Worm (Caenorhabditis elegans): ENCODE results near the gene igdb-2.
A peak's percentile ranks its signal among the peaks of the same experiment; 100 is the strongest.

igdb-2 gene

DNA sequence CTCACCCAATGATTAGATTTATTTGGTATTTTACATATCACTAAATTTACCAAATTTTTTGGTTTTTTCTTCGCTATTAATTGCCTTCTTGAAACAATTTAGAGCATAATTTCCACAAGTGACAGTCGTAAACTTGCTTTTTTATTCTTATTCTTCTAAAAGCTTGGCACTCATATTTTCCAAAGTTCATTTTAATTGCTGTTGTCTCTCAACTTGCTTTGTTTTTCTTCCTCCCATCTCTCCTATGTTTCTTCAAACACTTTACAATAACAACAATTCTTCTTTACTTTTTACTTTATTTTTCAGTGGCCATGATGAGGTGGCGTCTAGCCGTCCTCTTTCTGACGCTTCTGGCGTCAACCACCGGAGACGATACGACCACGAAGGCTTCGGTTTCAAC, at the start of gene igdb-2:
Gene igdb-2, plus strand, starts transcription at position 301 of the 400 bp plus-strand sequence.
- TF ChIP-seq lin-13 (GFP tag; optimal IDR thresholded peaks at IDR 0.05) (no peak), ceh-82 (tag; optimal IDR thresholded peaks at IDR 0.05) (no peak), nhr-6 (tag; optimal IDR thresholded peaks at IDR 0.05) (no peak), mbf-1 (tag; optimal IDR thresholded peaks at IDR 0.05) (no peak), nhr-12 (tag; optimal IDR thresholded peaks at IDR 0.05) (no peak), ZK546.5 (tag; optimal IDR thresholded peaks at IDR 0.05) (no peak), nhr-11 (tag; optimal IDR thresholded peaks at IDR 0.05) (no peak), nhr-23 (tag; optimal IDR thresholded peaks at IDR 0.05) (no peak), blmp-1 (tag; optimal IDR thresholded peaks at IDR 0.05; ENCODE audit: insufficient read depth) (no peak), ama-1 (optimal IDR thresholded peaks at IDR 0.05) (no peak), mab-5 (tag; optimal IDR thresholded peaks at IDR 0.05) (no peak), skn-1 (tag; optimal IDR thresholded peaks at IDR 0.05) (no peak), lin-11 (tag; optimal IDR thresholded peaks at IDR 0.05) (no peak), nhr-77 (tag; optimal IDR thresholded peaks at IDR 0.05) (no peak), ztf-1 (GFP tag; conservative IDR thresholded peaks at IDR 0.05) (no peak), alr-1 (tag; optimal IDR thresholded peaks at IDR 0.05) (no peak)

DNA sequence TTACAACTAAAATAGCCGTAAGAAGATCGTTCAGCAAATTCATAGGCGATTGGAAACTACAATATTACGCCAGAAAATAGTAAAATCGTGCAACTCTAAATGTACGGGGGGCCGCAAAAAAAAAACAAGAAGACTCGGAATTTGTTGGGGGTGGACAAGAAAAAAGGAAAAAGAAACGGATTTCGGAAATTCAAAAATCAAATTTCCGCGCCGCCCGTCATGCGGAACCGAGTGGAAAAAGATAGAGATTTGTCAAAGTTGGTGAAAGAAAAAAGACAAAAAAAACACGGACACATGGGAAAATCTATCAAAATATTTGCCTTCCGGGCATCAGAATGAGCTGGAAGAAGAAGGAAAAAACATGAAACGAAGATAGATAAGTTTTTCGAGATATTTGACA, 49.2 kb upstream of the igdb-2 start:
- TF ChIP-seq nhr-10 (tag; optimal IDR thresholded peaks at IDR 0.05) (no peak), snpc-4 (tag; optimal IDR thresholded peaks at IDR 0.05) (no peak), nhr-6 (tag; optimal IDR thresholded peaks at IDR 0.05) (no peak), sma-9 (GFP tag; optimal IDR thresholded peaks at IDR 0.05) (peak; percentile 28), sma-9 (tag; optimal IDR thresholded peaks at IDR 0.05) (no peak), fos-1 (tag; optimal IDR thresholded peaks at IDR 0.05) (no peak), ceh-16 (tag; optimal IDR thresholded peaks at IDR 0.05) (no peak), gmeb-1 (tag; optimal IDR thresholded peaks at IDR 0.05) (no peak), unc-55 (GFP tag; optimal IDR thresholded peaks at IDR 0.05) (no peak), crh-2 (tag; optimal IDR thresholded peaks at IDR 0.05) (no peak)

DNA sequence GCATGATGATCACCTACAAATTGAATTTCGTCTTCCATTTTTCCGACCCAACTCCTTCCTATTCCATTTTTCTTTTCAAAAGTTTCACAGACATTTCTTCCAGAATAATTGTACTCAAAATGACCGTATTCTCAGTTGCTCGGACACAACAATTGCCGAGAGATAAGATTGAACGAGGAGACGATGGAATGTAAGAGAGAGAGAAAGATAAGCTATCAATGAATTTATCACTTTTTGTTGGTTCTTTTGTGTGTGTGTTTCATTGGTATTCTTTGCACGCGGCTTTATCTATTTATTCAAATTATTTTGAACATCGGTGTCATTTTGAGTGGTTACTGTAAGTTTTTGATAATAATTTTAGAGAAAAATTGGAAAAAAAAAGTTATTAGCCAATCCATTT, 48.0 kb upstream of the igdb-2 start, which contains the start of gene ugt-65:
Gene ugt-65, plus strand, starts transcription at position 229 of the 400 bp plus-strand sequence.
- TF ChIP-seq nhr-12 (tag; optimal IDR thresholded peaks at IDR 0.05) (no peak), peb-1 (tag; optimal IDR thresholded peaks at IDR 0.05) (no peak), Y55F3AM.14 (GFP tag; optimal IDR thresholded peaks at IDR 0.05) (no peak), snpc-4 (tag; optimal IDR thresholded peaks at IDR 0.05) (no peak), sem-4 (tag; optimal IDR thresholded peaks at IDR 0.05) (no peak), ceh-82 (tag; optimal IDR thresholded peaks at IDR 0.05) (no peak), ZK546.5 (tag; optimal IDR thresholded peaks at IDR 0.05) (no peak), mab-5 (tag; optimal IDR thresholded peaks at IDR 0.05) (no peak), crh-2 (tag; optimal IDR thresholded peaks at IDR 0.05) (peak; percentile 15), nhr-11 (tag; optimal IDR thresholded peaks at IDR 0.05) (no peak), ztf-4 (tag; optimal IDR thresholded peaks at IDR 0.05) (no peak), elt-3 (tag; optimal IDR thresholded peaks at IDR 0.05) (no peak), elt-1 (tag; optimal IDR thresholded peaks at IDR 0.05) (no peak), aly-2 (tag; optimal IDR thresholded peaks at IDR 0.05) (no peak), fos-1 (tag; optimal IDR thresholded peaks at IDR 0.05) (peak; percentile 71), egl-27 (tag; optimal IDR thresholded peaks at IDR 0.05) (no peak), ama-1 (optimal IDR thresholded peaks at IDR 0.05) (no peak), mdl-1 (tag; optimal IDR thresholded peaks at IDR 0.05) (no peak), gmeb-1 (tag; optimal IDR thresholded peaks at IDR 0.05) (no peak), C34F6.9 (tag; optimal IDR thresholded peaks at IDR 0.05) (no peak), F13H6.1 (tag; optimal IDR thresholded peaks at IDR 0.05) (peak; percentile 6), lin-13 (GFP tag; optimal IDR thresholded peaks at IDR 0.05) (no peak), sma-9 (GFP tag; optimal IDR thresholded peaks at IDR 0.05) (peak; percentile 86), sma-9 (tag; optimal IDR thresholded peaks at IDR 0.05) (no peak)

DNA sequence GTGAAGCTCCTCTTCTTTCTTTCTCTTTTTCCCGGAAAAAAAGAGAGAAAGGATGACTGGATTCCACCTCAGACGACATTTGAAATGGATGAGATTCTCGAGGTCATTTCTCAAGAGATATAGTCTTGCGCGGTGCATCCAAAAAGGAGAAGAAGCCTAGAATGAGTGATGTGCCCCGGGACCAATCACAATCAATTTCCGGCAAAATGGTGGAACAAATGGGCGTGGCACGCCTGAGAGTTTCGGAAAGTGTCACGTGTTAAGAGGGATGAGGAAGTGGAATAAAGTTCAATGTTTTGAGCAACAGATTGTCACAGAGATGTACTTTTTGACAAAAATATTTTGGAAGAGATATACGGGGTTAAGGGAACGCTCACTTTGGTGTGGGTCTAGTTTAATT, 42.9 kb upstream of the igdb-2 start:
- TF ChIP-seq mdl-1 (tag; optimal IDR thresholded peaks at IDR 0.05) (peak in 1 of 2 experiments; percentile 59), gmeb-1 (tag; optimal IDR thresholded peaks at IDR 0.05) (no peak), C34F6.9 (tag; optimal IDR thresholded peaks at IDR 0.05) (peak; percentile 9), mbf-1 (tag; optimal IDR thresholded peaks at IDR 0.05) (no peak), mab-5 (tag; optimal IDR thresholded peaks at IDR 0.05) (peak; percentile 26), elt-3 (tag; optimal IDR thresholded peaks at IDR 0.05) (no peak), lsy-2 (tag; optimal IDR thresholded peaks at IDR 0.05) (peak in 1 of 2 experiments; percentile 5), unc-62 (GFP tag; optimal IDR thresholded peaks at IDR 0.05) (peak; percentile 44)
